Worm (Caenorhabditis elegans): ENCODE results near the gene C50B6.3.

C50B6.3 gene

DNA sequence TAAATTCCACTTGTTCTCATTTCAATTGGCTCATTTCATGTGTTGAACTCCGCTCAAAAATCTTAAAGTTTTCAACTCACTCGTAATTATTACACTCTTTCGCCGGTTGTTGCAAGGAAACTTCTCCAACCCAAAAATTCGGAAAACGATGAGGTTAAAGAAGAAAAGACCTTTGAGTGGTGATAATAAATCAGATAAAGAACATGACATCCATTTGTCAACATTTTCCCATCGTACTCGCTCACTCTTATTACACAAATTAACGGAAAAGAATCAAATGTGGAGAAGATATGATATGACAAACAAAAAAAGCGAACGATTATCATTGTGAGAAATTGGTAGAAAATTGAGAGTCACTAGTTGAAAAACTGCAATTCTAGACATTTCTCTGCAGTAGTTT, 28.1 kb upstream of the C50B6.3 start (continued):
- TF ChIP-seq ztf-18 (tag; optimal IDR thresholded peaks at IDR 0.05) (no peak), dox-1 (GFP tag; IDR thresholded peaks at IDR 0.05) (no peak), K12H6.12 (tag; optimal IDR thresholded peaks at IDR 0.05) (no peak)

ce11 chrV:13286525-13286924, 26.8 kb upstream of the C50B6.3 start:
- TF ChIP-seq ztf-28 (GFP tag; IDR thresholded peaks at IDR 0.05) (no peak), attf-6 (GFP tag; IDR thresholded peaks at IDR 0.05) (no peak)

ce11 chrV:13288881-13289280, 24.5 kb upstream of the C50B6.3 start:
- TF ChIP-seq hmg-1.2 (GFP tag; IDR thresholded peaks at IDR 0.05), result peak; percentile 56; the same call in 1 of the 2 replicates
- TF ChIP-seq snpc-1.1 (tag; optimal IDR thresholded peaks at IDR 0.05; ENCODE audit: insufficient read depth), result no peak
- TF ChIP-seq chd-7 (tag; optimal IDR thresholded peaks at IDR 0.05), result no peak

- TF ChIP-seq C17E4.6 (GFP tag; IDR thresholded peaks at IDR 0.05), result no peak
- TF ChIP-seq attf-5 (GFP tag; optimal IDR thresholded peaks at IDR 0.05), result no peak
- TF ChIP-seq athp-1 (tag; optimal IDR thresholded peaks at IDR 0.05), result no peak
- TF ChIP-seq ztf-6 (GFP tag; IDR thresholded peaks at IDR 0.05), result no peak
- no peak for TF ChIP-seq madf-3 (GFP tag; IDR thresholded peaks at IDR 0.05)
- TF ChIP-seq tbx-9 (tag; optimal IDR thresholded peaks at IDR 0.05; ENCODE audit: borderline replicate concordance), result no peak
- no peak for TF ChIP-seq F57A8.1 (GFP tag; optimal IDR thresholded peaks at IDR 0.05)
- TF ChIP-seq tbp1 (GFP tag; optimal IDR thresholded peaks at IDR 0.05), result no peak
- TF ChIP-seq madf-8 (GFP tag; conservative IDR thresholded peaks at IDR 0.05), result no peak
- TF ChIP-seq mxl-1 (tag; optimal IDR thresholded peaks at IDR 0.05), result no peak
- TF ChIP-seq nhr-90 (tag; optimal IDR thresholded peaks at IDR 0.05), result no peak
- no peak for TF ChIP-seq somi-1 (GFP tag; optimal IDR thresholded peaks at IDR 0.05)
- no peak for TF ChIP-seq ekl-4 (GFP tag; IDR thresholded peaks at IDR 0.05)
Measured at ce11 chrV:13294507-13294906, 18.9 kb upstream of the C50B6.3 start.

DNA sequence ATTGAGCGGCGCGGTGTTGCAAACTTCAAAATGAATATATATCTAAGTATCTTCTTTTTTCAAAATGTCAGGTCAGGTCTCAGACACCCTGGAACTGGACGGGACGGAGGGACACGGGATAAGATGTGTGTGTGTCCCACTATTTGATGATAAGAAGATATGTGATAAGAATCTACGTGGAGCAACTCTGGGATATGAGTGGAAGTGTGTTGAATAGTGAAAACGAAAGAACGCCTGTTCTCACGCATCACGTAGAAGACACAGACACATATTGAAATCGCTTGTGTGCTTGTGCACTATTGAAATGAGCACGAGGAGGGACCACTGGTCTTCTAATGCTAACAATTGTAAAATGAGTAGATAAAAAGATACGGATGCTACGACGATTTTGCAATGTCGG, 17.5 kb upstream of the C50B6.3 start, which contains the start of gene uig-1:
uig-1 (minus strand) TSS at position 120 of the 400 bp plus-strand sequence.
- TF ChIP-seq athp-1 (tag; optimal IDR thresholded peaks at IDR 0.05), result no peak
- TF ChIP-seq Y56A3A.18 (GFP tag; IDR thresholded peaks at IDR 0.05), result no peak
- TF ChIP-seq lsl-1 (GFP tag; optimal IDR thresholded peaks at IDR 0.05), result no peak
- no peak for TF ChIP-seq mcd-1 (GFP tag; IDR thresholded peaks at IDR 0.05)
- TF ChIP-seq F33H1.4 (GFP tag; IDR thresholded peaks at IDR 0.05), result no peak
- TF ChIP-seq sptf-2 (GFP tag; optimal IDR thresholded peaks at IDR 0.05), result no peak
- TF ChIP-seq atf-7 (tag; optimal IDR thresholded peaks at IDR 0.05), result no peak
- no peak for TF ChIP-seq nhr-120 (GFP tag; IDR thresholded peaks at IDR 0.05)
- TF ChIP-seq ztf-26 (tag; optimal IDR thresholded peaks at IDR 0.05), result no peak
- TF ChIP-seq madf-8 (GFP tag; conservative IDR thresholded peaks at IDR 0.05), result no peak

ce11 chrV:13297220-13297619, 16.2 kb upstream of the C50B6.3 start, which contains the start of gene C26E1.1:
TSS of gene C26E1.1 (plus strand) at chrV:13297520.
- no peak for TF ChIP-seq aptf-2 (GFP tag; conservative IDR thresholded peaks at IDR 0.05)
- TF ChIP-seq attf-6 (GFP tag; IDR thresholded peaks at IDR 0.05), result no peak
- no peak for TF ChIP-seq hsf-1 (GFP tag; IDR thresholded peaks at IDR 0.05)
- no peak for TF ChIP-seq lsl-1 (GFP tag; optimal IDR thresholded peaks at IDR 0.05)
